Worm (Caenorhabditis elegans): ENCODE data around the gene sulp-2.

- TF ChIP-seq elt-3 (tag; optimal IDR thresholded peaks at IDR 0.05) (no peak), snpc-4 (tag; optimal IDR thresholded peaks at IDR 0.05) (no peak), ceh-82 (tag; optimal IDR thresholded peaks at IDR 0.05) (no peak), gmeb-1 (tag; optimal IDR thresholded peaks at IDR 0.05) (no peak), mab-5 (tag; optimal IDR thresholded peaks at IDR 0.05) (no peak), fos-1 (tag; optimal IDR thresholded peaks at IDR 0.05) (no peak), lin-13 (GFP tag; optimal IDR thresholded peaks at IDR 0.05) (no peak), ama-1 (optimal IDR thresholded peaks at IDR 0.05) (no peak), nhr-237 (tag; optimal IDR thresholded peaks at IDR 0.05) (no peak)
Measured at ce11 chrX:5592517-5593183, 6.5 kb downstream of the sulp-2 start, which contains the start of gene unc-97.

Measured in whole organism, L2 larva.